Worm (Caenorhabditis elegans) whole organism, L4 larva: ENCODE results near the gene spon-1.

ENCODE experiments used
- F26F4.8 ChIP-seq: fragments of 200-800 bp; sonication (Bioruptor generic); conservative IDR thresholded peaks from 2 replicates; pipeline ENCODE4 v1.3.6; 2022; ENCODE audit warnings: missing genetic modification characterization, missing compliant biosample characterization
- F37D6.2 ChIP-seq: sonication (generic microtip); optimal IDR thresholded peaks from 2 replicates; lab custom pipeline; 2016; ENCODE audit warnings: mild to moderate bottlenecking, missing genetic modification characterization, missing compliant biosample characterization
- T26A8.4 ChIP-seq: fragments of 200-800 bp; sonication (Bioruptor generic); IDR thresholded peaks from 2 replicates; pipeline ENCODE4 v1.3.6; 2022; ENCODE audit warnings: missing genetic modification characterization, missing compliant biosample characterization
- Y48G9A.11 ChIP-seq: fragments of 200-800 bp; sonication (Bioruptor generic); IDR thresholded peaks from 2 replicates; pipeline ENCODE4 v1.3.6; 2022; ENCODE audit warnings: missing genetic modification reagents, missing genetic modification characterization, missing compliant biosample characterization
- aha-1 ChIP-seq: fragments of 150-350 bp; peaks from one replicate; lab custom pipeline; 2014; ENCODE audit warnings: missing biosample characterization, missing genetic modification characterization
- ceh-20 ChIP-seq: fragments of 200-800 bp; sonication (Bioruptor generic); IDR thresholded peaks from 2 replicates; pipeline ENCODE4 v1.3.6; 2022; ENCODE audit warnings: missing genetic modification reagents, missing genetic modification characterization, missing compliant biosample characterization
- ceh-62 ChIP-seq: sonication (generic microtip); optimal IDR thresholded peaks from 2 replicates; lab custom pipeline; 2017; ENCODE audit warnings: missing biosample characterization, missing genetic modification characterization
- ces-1 ChIP-seq: fragments of 150-350 bp; sonication (generic microtip); optimal IDR thresholded peaks from 4 replicates; lab custom pipeline; 2014; ENCODE audit warnings: missing biosample characterization, missing genetic modification reagents, missing genetic modification characterization
- cey-2 ChIP-seq: sonication (generic microtip); optimal IDR thresholded peaks from 3 replicates; lab custom pipeline; 2017; ENCODE audit warnings: missing genetic modification characterization, mild to moderate bottlenecking, missing compliant biosample characterization, antibody characterized with exemption, borderline replicate concordance; ENCODE audit not compliant: insufficient read depth
- daf-19 ChIP-seq: fragments of 200-800 bp; sonication (Bioruptor generic); conservative IDR thresholded peaks from 2 replicates; pipeline ENCODE4 v1.3.6; 2022; ENCODE audit warnings: missing genetic modification characterization, missing compliant biosample characterization
- dve-1 ChIP-seq: sonication (generic microtip); optimal IDR thresholded peaks from 2 replicates; lab custom pipeline; 2017; ENCODE audit warnings: antibody characterized with exemption, mild to moderate bottlenecking, missing genetic modification characterization, missing compliant biosample characterization; ENCODE audit not compliant: insufficient read depth
- egl-43 ChIP-seq: fragments of 200-800 bp; sonication (Bioruptor generic); IDR thresholded peaks from 2 replicates; pipeline ENCODE4 v1.3.6; 2022; ENCODE audit warnings: missing genetic modification reagents, missing genetic modification characterization, missing compliant biosample characterization
- fkh-10 ChIP-seq: fragments of 150-350 bp; optimal IDR thresholded peaks from 2 replicates; lab custom pipeline; 2014; ENCODE audit warnings: missing biosample characterization, missing genetic modification reagents, missing genetic modification characterization
- hlh-30 ChIP-seq: sonication (generic microtip); optimal IDR thresholded peaks from 2 replicates; lab custom pipeline; 2017; ENCODE audit warnings: antibody characterized with exemption, mild to moderate bottlenecking, missing genetic modification characterization, missing compliant biosample characterization; ENCODE audit not compliant: insufficient read depth
- lim-7 ChIP-seq: fragments of 200-800 bp; sonication (Bioruptor generic); IDR thresholded peaks from 2 replicates; pipeline ENCODE4 v1.3.6; 2022; ENCODE audit warnings: missing genetic modification characterization, missing compliant biosample characterization
- lin-13 ChIP-seq: fragments of 150-350 bp; optimal IDR thresholded peaks from 2 replicates; lab custom pipeline; 2014; ENCODE audit warnings: missing biosample characterization, missing genetic modification reagents, missing genetic modification characterization
- lir-3 ChIP-seq: sonication (generic microtip); optimal IDR thresholded peaks from 2 replicates; lab custom pipeline; 2016; ENCODE audit warnings: mild to moderate bottlenecking, missing genetic modification characterization, missing compliant biosample characterization
- lsy-2 ChIP-seq, 2 experiments: fragments of 150-350 bp in 1 of 2; sonication (generic microtip) in 1 of 2; optimal IDR thresholded peaks; 2 replicates each; lab custom pipeline; 2014 to 2017; ENCODE audit warnings: missing biosample characterization in 2 of 2, missing genetic modification characterization in 2 of 2
- madf-5 ChIP-seq, 2 experiments: fragments of 200-800 bp; sonication (Bioruptor generic); IDR thresholded peaks; 2 replicates each; pipeline ENCODE4 v1.3.6; 2022; ENCODE audit warnings: missing compliant biosample characterization in 2 of 2, missing genetic modification characterization in 2 of 2
- madf-9 ChIP-seq: fragments of 200-800 bp; sonication (Bioruptor generic); conservative IDR thresholded peaks from 2 replicates; pipeline ENCODE4 v1.3.6; 2022; ENCODE audit warnings: missing genetic modification reagents, missing genetic modification characterization, missing compliant biosample characterization
- nhr-237 ChIP-seq: sonication (generic microtip); optimal IDR thresholded peaks from 2 replicates; lab custom pipeline; 2017; ENCODE audit warnings: missing biosample characterization, missing genetic modification characterization
- rbr-2 ChIP-seq: sonication (generic microtip); optimal IDR thresholded peaks from 2 replicates; lab custom pipeline; 2016; ENCODE audit warnings: missing genotype, missing genetic modification characterization, missing compliant biosample characterization
- set-16 ChIP-seq: fragments of 200-800 bp; sonication (Bioruptor generic); IDR thresholded peaks from 2 replicates; pipeline ENCODE4 v1.3.6; 2022; ENCODE audit warnings: missing genetic modification reagents, missing genetic modification characterization, missing compliant biosample characterization
- spr-1 ChIP-seq: sonication (generic microtip); optimal IDR thresholded peaks from 2 replicates; lab custom pipeline; 2016; ENCODE audit warnings: mild to moderate bottlenecking, missing genetic modification characterization, missing compliant biosample characterization

spon-1 gene

DNA sequence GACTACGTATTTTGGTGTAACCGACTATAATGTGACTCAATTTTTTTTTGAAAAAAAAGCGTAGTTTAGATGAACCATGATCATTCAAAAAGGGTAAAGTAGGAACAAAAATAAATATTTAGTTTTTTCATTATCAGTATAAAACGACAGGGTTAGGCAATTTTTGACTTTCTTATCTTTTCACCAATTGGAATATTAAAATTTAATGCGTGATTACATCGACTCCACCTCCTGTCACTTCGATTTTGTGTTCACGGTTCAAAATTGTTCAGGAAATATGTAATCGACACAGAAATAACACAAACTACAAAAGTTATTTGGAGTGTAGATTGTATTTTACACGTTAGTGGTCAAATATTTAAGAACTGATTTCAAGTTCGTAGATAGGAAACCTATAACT lies 50.4 kb downstream of the spon-1 start (continued):
- TF ChIP-seq fkh-10 (GFP tag; lab: Kevin White, UChicago) (no peak), set-16 (GFP tag; lab: Robert Waterston, UW) (no peak), lim-7 (GFP tag; lab: Robert Waterston, UW) (no peak), Y48G9A.11 (GFP tag; lab: Robert Waterston, UW) (no peak), daf-19 (GFP tag; lab: Robert Waterston, UW) (no peak), lin-13 (no peak), madf-5 (GFP tag; IDR thresholded peaks at IDR 0.05; lab: Robert Waterston, UW) (no peak), cey-2 (no peak), lir-3 (tag; lab: Kevin White, UChicago) (no peak), ces-1 (GFP tag; lab: Kevin White, UChicago) (no peak), F37D6.2 (no peak), hlh-30 (tag; lab: Kevin White, UChicago) (no peak), F26F4.8 (GFP tag; lab: Robert Waterston, UW) (no peak), lsy-2 (tag; optimal IDR thresholded peaks at IDR 0.05; lab: Kevin White, UChicago) (no peak), aha-1 (tag; lab: Kevin White, UChicago) (no peak), dve-1 (tag; lab: Kevin White, UChicago) (peak; percentile 80), ceh-20 (no peak), spr-1 (tag; lab: Kevin White, UChicago) (no peak), madf-9 (no peak), T26A8.4 (GFP tag; lab: Robert Waterston, UW) (no peak)

DNA sequence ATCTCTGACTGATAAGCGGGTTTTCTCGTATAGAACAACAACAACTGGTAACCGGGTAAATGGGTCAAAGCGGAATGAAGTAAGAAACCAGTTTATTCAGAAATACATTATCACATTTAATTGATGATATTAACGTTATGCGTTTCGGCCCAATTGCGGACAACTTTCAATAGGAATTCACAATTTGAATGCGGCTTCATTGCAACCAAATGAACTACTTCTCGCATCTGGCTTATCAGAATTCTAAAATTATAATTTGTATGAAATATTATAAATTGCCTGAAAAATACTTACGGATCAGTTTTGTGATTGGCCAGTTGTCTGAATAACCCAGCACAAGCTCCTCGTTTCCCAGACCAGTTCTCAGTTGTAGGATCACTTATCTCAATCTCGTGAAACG lies 52.4 kb downstream of the spon-1 start, which contains the start of gene col-36:
TSS of gene col-36 (minus strand) at position 101 of the 400 bp plus-strand sequence.
- TF ChIP-seq spr-1 (tag; lab: Kevin White, UChicago) (no peak), ceh-62 (tag; lab: Kevin White, UChicago) (no peak), rbr-2 (no peak), egl-43 (no peak), nhr-237 (tag; lab: Kevin White, UChicago) (no peak), madf-9 (no peak)
- TF ChIP-seq, all 104 proteins: peak for 0
